Worm (Caenorhabditis elegans) whole organism, L1 larva: ENCODE measurements around the gene ptr-8.
A peak's percentile ranks its signal among the peaks of the same experiment; 100 is the strongest.

Source experiments
- C04F5.9 ChIP-seq: sonication (generic microtip); optimal IDR thresholded peaks from 2 replicates; lab custom pipeline; 2016; ENCODE audit warnings: missing genetic modification characterization, missing compliant biosample characterization
- C16A3.4 ChIP-seq: fragments of 150-350 bp; optimal IDR thresholded peaks from 2 replicates; lab custom pipeline; 2014; ENCODE audit warnings: missing biosample characterization, missing genetic modification characterization
- C34B4.2 ChIP-seq: sonication (generic microtip); optimal IDR thresholded peaks from 2 replicates; lab custom pipeline; 2017; ENCODE audit warnings: mild to moderate bottlenecking, missing genetic modification characterization, missing compliant biosample characterization
- F16B12.6 ChIP-seq: fragments of 150-350 bp; optimal IDR thresholded peaks from 2 replicates; lab custom pipeline; 2014; ENCODE audit warnings: missing biosample characterization, missing genetic modification characterization
- Y116A8C.19 ChIP-seq: sonication (generic microtip); optimal IDR thresholded peaks from 2 replicates; lab custom pipeline; 2016; ENCODE audit warnings: missing compliant biosample characterization, missing genetic modification characterization, borderline replicate concordance
- alr-1 ChIP-seq: fragments of 200-800 bp; sonication (Bioruptor generic); optimal IDR thresholded peaks from 2 replicates; lab custom pipeline; 2018; ENCODE audit warnings: borderline replicate concordance, mild to moderate bottlenecking, missing genetic modification characterization, missing compliant biosample characterization
- blmp-1 ChIP-seq: fragments of 150-350 bp; optimal IDR thresholded peaks from 2 replicates; lab custom pipeline; 2014; ENCODE audit warnings: missing biosample characterization, missing genetic modification characterization
- ceh-8 ChIP-seq: fragments of 200-800 bp; sonication (Bioruptor generic); optimal IDR thresholded peaks from 2 replicates; lab custom pipeline; 2018; ENCODE audit warnings: mild to moderate bottlenecking, missing genetic modification characterization, moderate library complexity, missing compliant biosample characterization
- ceh-82 ChIP-seq, 3 experiments: fragments of 150-350 bp in 1 of 3; sonication (generic microtip) in 2 of 3; optimal IDR thresholded peaks; 2 replicates each; lab custom pipeline; 2014 to 2017; ENCODE audit warnings: missing biosample characterization in 3 of 3, missing genetic modification characterization in 3 of 3
- ceh-90 ChIP-seq: sonication (generic microtip); optimal IDR thresholded peaks from 2 replicates; lab custom pipeline; 2016; ENCODE audit warnings: missing genetic modification characterization, missing compliant biosample characterization
- dpl-1 ChIP-seq, 3 experiments: fragments of 150-350 bp in 2 of 3; sonication (generic microtip) in 1 of 3; optimal IDR thresholded peaks; 2 replicates each; lab custom pipeline; 2014 to 2017; ENCODE audit warnings: missing biosample characterization in 3 of 3, missing genetic modification characterization in 3 of 3, missing genetic modification reagents in 3 of 3
- efl-1 ChIP-seq, 4 experiments: fragments of 150-350 bp; optimal IDR thresholded peaks in 3 of 4; peaks in 1 of 4; 1 replicate in 1 of 4; 2 replicates in 3 of 4; lab custom pipeline; 2014; ENCODE audit warnings: missing biosample characterization in 2 of 4, missing genetic modification characterization in 2 of 4, missing genetic modification reagents in 2 of 4
- egl-13 ChIP-seq: sonication (generic microtip); optimal IDR thresholded peaks from 2 replicates; lab custom pipeline; 2016; ENCODE audit warnings: missing genotype, missing genetic modification reagents, missing genetic modification characterization, missing compliant biosample characterization
- egl-27 ChIP-seq, 2 experiments: fragments of 150-350 bp in 1 of 2; sonication (generic microtip); optimal IDR thresholded peaks; 3 replicates each; lab custom pipeline; 2017 to 2018; ENCODE audit warnings: missing biosample characterization in 2 of 2, missing genetic modification characterization in 2 of 2, missing genetic modification reagents in 2 of 2
- elt-2 ChIP-seq: sonication (generic microtip); optimal IDR thresholded peaks from 2 replicates; lab custom pipeline; 2016; ENCODE audit warnings: missing genetic modification characterization, mild to moderate bottlenecking, inconsistent platforms, missing compliant biosample characterization, missing genetic modification reagents
- ets-5 ChIP-seq: fragments of 200-800 bp; sonication (Bioruptor generic); IDR thresholded peaks from 2 replicates; pipeline ENCODE4 v1.3.6; 2022; ENCODE audit warnings: missing genetic modification characterization, missing compliant biosample characterization
- grh-1 ChIP-seq: fragments of 200-800 bp; sonication (Bioruptor generic); IDR thresholded peaks from 2 replicates; pipeline ENCODE4 v1.3.6; 2022; ENCODE audit warnings: missing genetic modification reagents, missing genetic modification characterization, missing compliant biosample characterization
- hlh-17 ChIP-seq: fragments of 200-800 bp; sonication (Bioruptor generic); optimal IDR thresholded peaks from 2 replicates; lab custom pipeline; 2018; ENCODE audit warnings: missing genetic modification characterization, mild to moderate bottlenecking, missing compliant biosample characterization, moderate library complexity, borderline replicate concordance
- hlh-4 ChIP-seq: sonication (generic microtip); optimal IDR thresholded peaks from 2 replicates; lab custom pipeline; 2016; ENCODE audit warnings: mild to moderate bottlenecking, missing genetic modification characterization, missing compliant biosample characterization
- irx-1 ChIP-seq: sonication (generic microtip); optimal IDR thresholded peaks from 2 replicates; lab custom pipeline; 2016; ENCODE audit warnings: missing genetic modification characterization, missing compliant biosample characterization
- jun-1 ChIP-seq: fragments of 150-350 bp; optimal IDR thresholded peaks from 2 replicates; lab custom pipeline; 2014; ENCODE audit warnings: missing biosample characterization, missing genetic modification reagents, missing genetic modification characterization
- lin-13 ChIP-seq: fragments of 150-350 bp; optimal IDR thresholded peaks from 2 replicates; lab custom pipeline; 2014; ENCODE audit warnings: missing biosample characterization, missing genetic modification reagents, missing genetic modification characterization
- lin-14 ChIP-seq: fragments of 200-800 bp; sonication (Bioruptor generic); optimal IDR thresholded peaks from 2 replicates; lab custom pipeline; 2018; ENCODE audit warnings: mild to moderate bottlenecking, missing genetic modification characterization, moderate library complexity, missing compliant biosample characterization
- lin-15B ChIP-seq: fragments of 150-350 bp; sonication (generic microtip); optimal IDR thresholded peaks from 3 replicates; lab custom pipeline; 2014; ENCODE audit warnings: missing biosample characterization, missing genetic modification characterization
- lin-39 ChIP-seq: fragments of 150-350 bp; optimal IDR thresholded peaks from 2 replicates; lab custom pipeline; 2014; ENCODE audit warnings: missing biosample characterization, missing genetic modification reagents, missing genetic modification characterization
- lir-3 ChIP-seq: sonication (generic microtip); optimal IDR thresholded peaks from 2 replicates; lab custom pipeline; 2016; ENCODE audit warnings: mild to moderate bottlenecking, missing genetic modification characterization, moderate library complexity, missing compliant biosample characterization; ENCODE audit not compliant: poor library complexity
- lsy-2 ChIP-seq, 2 experiments: fragments of 150-350 bp; optimal IDR thresholded peaks; 2 replicates each; lab custom pipeline; 2014; ENCODE audit warnings: missing biosample characterization in 2 of 2, missing genetic modification characterization in 2 of 2
- mef-2 ChIP-seq: fragments of 150-350 bp; optimal IDR thresholded peaks from 2 replicates; lab custom pipeline; 2014; ENCODE audit warnings: missing biosample characterization, missing genetic modification characterization
- mep-1 ChIP-seq: fragments of 150-350 bp; optimal IDR thresholded peaks from 2 replicates; lab custom pipeline; 2014; ENCODE audit warnings: missing biosample characterization, missing genetic modification characterization
- nhr-11 ChIP-seq: fragments of 150-350 bp; optimal IDR thresholded peaks from 2 replicates; lab custom pipeline; 2014; ENCODE audit warnings: missing biosample characterization, missing genetic modification characterization
- nhr-12 ChIP-seq: sonication (generic microtip); optimal IDR thresholded peaks from 2 replicates; lab custom pipeline; 2017; ENCODE audit warnings: missing biosample characterization, missing genetic modification characterization
- nhr-20 ChIP-seq: sonication (generic microtip); optimal IDR thresholded peaks from 2 replicates; lab custom pipeline; 2016; ENCODE audit warnings: mild to moderate bottlenecking, missing genetic modification characterization, missing compliant biosample characterization
- nhr-237 ChIP-seq: fragments of 150-350 bp; optimal IDR thresholded peaks from 2 replicates; lab custom pipeline; 2014; ENCODE audit warnings: missing biosample characterization, missing genetic modification characterization
- nhr-47 ChIP-seq: sonication (generic microtip); optimal IDR thresholded peaks from 2 replicates; lab custom pipeline; 2016; ENCODE audit warnings: mild to moderate bottlenecking, missing genetic modification characterization, moderate library complexity, missing compliant biosample characterization
- nhr-71 ChIP-seq: sonication (generic microtip); optimal IDR thresholded peaks from 2 replicates; lab custom pipeline; 2016; ENCODE audit warnings: mild to moderate bottlenecking, missing genetic modification characterization, moderate library complexity, missing compliant biosample characterization
- nhr-77 ChIP-seq: fragments of 150-350 bp; optimal IDR thresholded peaks from 2 replicates; lab custom pipeline; 2014; ENCODE audit warnings: missing biosample characterization, missing genetic modification characterization
- nhr-84 ChIP-seq: sonication (generic microtip); optimal IDR thresholded peaks from 2 replicates; lab custom pipeline; 2017; ENCODE audit warnings: missing biosample characterization, missing genetic modification characterization
- pag-3 ChIP-seq: sonication (generic microtip); optimal IDR thresholded peaks from 2 replicates; lab custom pipeline; 2017; ENCODE audit warnings: missing genetic modification characterization, mild to moderate bottlenecking, missing compliant biosample characterization, antibody characterized with exemption, borderline replicate concordance; ENCODE audit not compliant: insufficient read depth
- pqm-1 ChIP-seq: sonication (generic microtip); optimal IDR thresholded peaks from 3 replicates; lab custom pipeline; 2017; ENCODE audit warnings: missing biosample characterization, missing genetic modification characterization
- skn-1 ChIP-seq: fragments of 150-350 bp; optimal IDR thresholded peaks from 2 replicates; lab custom pipeline; 2014; ENCODE audit warnings: missing biosample characterization, missing genetic modification characterization
- snpc-4 ChIP-seq: fragments of 150-350 bp; optimal IDR thresholded peaks from 2 replicates; lab custom pipeline; 2014; ENCODE audit warnings: missing biosample characterization, missing genetic modification characterization
- snu-23 ChIP-seq: sonication (generic microtip); optimal IDR thresholded peaks from 2 replicates; lab custom pipeline; 2016; ENCODE audit warnings: missing genetic modification characterization, missing compliant biosample characterization
- sup-37 ChIP-seq: fragments of 200-800 bp; sonication (Bioruptor generic); optimal IDR thresholded peaks from 2 replicates; lab custom pipeline; 2018; ENCODE audit warnings: mild to moderate bottlenecking, missing genetic modification characterization, missing compliant biosample characterization
- tbx-2 ChIP-seq: sonication (generic microtip); optimal IDR thresholded peaks from 2 replicates; lab custom pipeline; 2016; ENCODE audit warnings: missing genetic modification characterization, missing compliant biosample characterization
- unc-30 ChIP-seq: sonication (generic microtip); optimal IDR thresholded peaks from 2 replicates; lab custom pipeline; 2017; ENCODE audit warnings: missing biosample characterization, missing genetic modification characterization
- unc-62 ChIP-seq: fragments of 150-350 bp; optimal IDR thresholded peaks from 2 replicates; lab custom pipeline; 2014; ENCODE audit warnings: missing biosample characterization, missing genetic modification reagents, missing genetic modification characterization
- zag-1 ChIP-seq: fragments of 150-350 bp; optimal IDR thresholded peaks from 2 replicates; lab custom pipeline; 2014; ENCODE audit warnings: missing biosample characterization, missing genetic modification characterization
- ztf-11 ChIP-seq, 2 experiments: sonication (generic microtip); optimal IDR thresholded peaks; 2 replicates each; lab custom pipeline; 2016 to 2017; ENCODE audit warnings: missing genetic modification characterization in 2 of 2, missing biosample characterization in 1 of 2, missing compliant biosample characterization in 1 of 2
- ztf-4 ChIP-seq: fragments of 150-350 bp; optimal IDR thresholded peaks from 2 replicates; lab custom pipeline; 2014; ENCODE audit warnings: missing biosample characterization, missing genetic modification characterization

The ptr-8 gene

ce11 chrII:10870698-10871097, 18.4 kb upstream of the ptr-8 start:
- no peak for TF ChIP-seq nhr-12 (tag; lab: Kevin White, UChicago)
- no peak for TF ChIP-seq lir-3 (tag; lab: Kevin White, UChicago)
- TF ChIP-seq snpc-4 (tag; lab: Kevin White, UChicago), result no peak
- TF ChIP-seq sup-37 (GFP tag; lab: Kevin White, UChicago), result no peak
- TF ChIP-seq irx-1 (tag; lab: Kevin White, UChicago), result no peak
- no peak for TF ChIP-seq hlh-17 (GFP tag; lab: Kevin White, UChicago)
- no peak for TF ChIP-seq unc-62 (GFP tag; lab: Kevin White, UChicago)
- TF ChIP-seq skn-1, result no peak
- no peak for TF ChIP-seq C04F5.9 (tag; lab: Kevin White, UChicago)
- TF ChIP-seq alr-1 (tag; lab: Kevin White, UChicago), result no peak
- TF ChIP-seq mep-1 (tag; lab: Kevin White, UChicago), result no peak
- no peak for TF ChIP-seq nhr-47 (tag; lab: Kevin White, UChicago)
- no peak for TF ChIP-seq lsy-2 (tag; optimal IDR thresholded peaks at IDR 0.05; lab: Kevin White, UChicago)
- no peak for TF ChIP-seq snu-23 (GFP tag; lab: Kevin White, UChicago)

ce11 chrII:10872541-10872940, 16.5 kb upstream of the ptr-8 start, which contains the start of the genes cyn-4 and copz-1:
TSS of gene cyn-4 (minus strand) at chrII:10872611.
TSS of gene copz-1 (plus strand) at chrII:10872879.
- no peak for TF ChIP-seq hlh-4 (tag; lab: Kevin White, UChicago)
- peak; percentile 84 for TF ChIP-seq ceh-90 (tag; lab: Kevin White, UChicago)
- peak; percentile 99 for TF ChIP-seq C04F5.9 (tag; lab: Kevin White, UChicago)
- TF ChIP-seq alr-1 (tag; lab: Kevin White, UChicago), result no peak
- peak; percentile 89 for TF ChIP-seq nhr-47 (tag; lab: Kevin White, UChicago)
- TF ChIP-seq F16B12.6, result peak; percentile 59
- TF ChIP-seq zag-1 (tag; lab: Kevin White, UChicago), result no peak
- peak; percentile 90 for TF ChIP-seq nhr-20
- peak; percentile 80 for TF ChIP-seq C16A3.4 (tag; lab: Kevin White, UChicago)
- peak; percentile 60 for TF ChIP-seq nhr-77
- no peak for TF ChIP-seq unc-30 (tag; lab: Kevin White, UChicago)
- TF ChIP-seq lin-15B (tag; lab: Kevin White, UChicago), result peak; percentile 81
- peak; percentile 0 for TF ChIP-seq jun-1 (tag; lab: Kevin White, UChicago)
- TF ChIP-seq C34B4.2 (tag; lab: Kevin White, UChicago), result no peak
- TF ChIP-seq lin-39 (tag; lab: Kevin White, UChicago), result peak; percentile 30
- peak; percentile 75 to 85 (median 80) for TF ChIP-seq dpl-1 (GFP tag; optimal IDR thresholded peaks at IDR 0.05; lab: Kevin White, UChicago)
- TF ChIP-seq mef-2, result no peak
- TF ChIP-seq nhr-237 (tag; lab: Kevin White, UChicago), result peak; percentile 40
- TF ChIP-seq ceh-8 (GFP tag; lab: Kevin White, UChicago), result peak; percentile 6
- peak; percentile 78 for TF ChIP-seq egl-13 (tag; lab: Kevin White, UChicago)
- TF ChIP-seq efl-1 (optimal IDR thresholded peaks at IDR 0.05; lab: Kevin White, UChicago), result peak; percentile 85 to 87
- peak; percentile 80 to 97 for TF ChIP-seq efl-1 (GFP tag; optimal IDR thresholded peaks at IDR 0.05 in 1 of 2; lab: Kevin White, UChicago)
- TF ChIP-seq lin-14 (GFP tag; lab: Kevin White, UChicago), result peak; percentile 88
- peak; percentile 91 for TF ChIP-seq snu-23 (GFP tag; lab: Kevin White, UChicago)
- no peak for TF ChIP-seq nhr-84
- TF ChIP-seq ztf-11 (tag; optimal IDR thresholded peaks at IDR 0.05; lab: Kevin White, UChicago), result peak in 1 of 2 experiments; percentile 86
- peak; percentile 9 for TF ChIP-seq nhr-11 (tag; lab: Kevin White, UChicago)
- TF ChIP-seq sup-37 (GFP tag; lab: Kevin White, UChicago), result no peak
- TF ChIP-seq tbx-2 (tag; lab: Kevin White, UChicago), result peak; percentile 91
- no peak for TF ChIP-seq egl-27 (tag; optimal IDR thresholded peaks at IDR 0.05; lab: Kevin White, UChicago)
- no peak for TF ChIP-seq ets-5
- no peak for TF ChIP-seq ztf-4 (tag; lab: Kevin White, UChicago)
- peak; percentile 52 for TF ChIP-seq blmp-1 (tag; lab: Kevin White, UChicago)
- peak; percentile 92 for TF ChIP-seq nhr-71 (tag; lab: Kevin White, UChicago)
- TF ChIP-seq Y116A8C.19 (tag; lab: Kevin White, UChicago), result no peak
- TF ChIP-seq pag-3 (tag; lab: Kevin White, UChicago), result no peak
- peak; percentile 86 for TF ChIP-seq irx-1 (tag; lab: Kevin White, UChicago)
- peak; percentile 60 for TF ChIP-seq grh-1 (GFP tag; lab: Robert Waterston, UW)
- peak; percentile 70 to 80 (median 80) for TF ChIP-seq ceh-82 (tag; optimal IDR thresholded peaks at IDR 0.05; lab: Kevin White, UChicago)
- TF ChIP-seq pqm-1, result no peak
- TF ChIP-seq lin-13 (GFP tag; lab: Kevin White, UChicago), result peak; percentile 68
- peak; percentile 45 for TF ChIP-seq elt-2 (tag; lab: Kevin White, UChicago)
